Fruit fly (Drosophila melanogaster) whole organism, pupa: ENCODE data around the gene CG10365.
A peak's percentile ranks its signal among the peaks of the same experiment; 100 is the strongest.

Experiments used
- CG10348 ChIP-seq: fragments of 200-800 bp; sonication (Bioruptor generic); IDR thresholded peaks from 2 replicates; pipeline ENCODE4 v1.3.6; 2022; ENCODE audit warnings: missing biosample characterization, missing genetic modification characterization
- CG12605 ChIP-seq: fragments of 200-800 bp; sonication (Bioruptor generic); IDR thresholded peaks from 2 replicates; pipeline ENCODE4 v1.3.6; 2022; ENCODE audit warnings: missing biosample characterization, missing genetic modification characterization
- CG13204 ChIP-seq: fragments of 200-800 bp; sonication (Bioruptor generic); optimal IDR thresholded peaks from 2 replicates; lab custom pipeline; 2018; ENCODE audit warnings: missing biosample characterization, mild to moderate bottlenecking, missing genetic modification characterization, moderate library complexity
- CG14655 ChIP-seq: fragments of 200-800 bp; sonication (Bioruptor generic); optimal IDR thresholded peaks from 3 replicates; lab custom pipeline; 2017; ENCODE audit warnings: mild to moderate bottlenecking, missing biosample characterization, missing genetic modification reagents, missing genetic modification characterization
- CG15710 ChIP-seq: fragments of 200-800 bp; sonication (Bioruptor generic); optimal IDR thresholded peaks from 2 replicates; lab custom pipeline; 2018; ENCODE audit warnings: missing biosample characterization, mild to moderate bottlenecking, missing genetic modification characterization, moderate library complexity
- CG17806 ChIP-seq: fragments of 200-800 bp; sonication (Bioruptor generic); optimal IDR thresholded peaks from 2 replicates; lab custom pipeline; 2018; ENCODE audit warnings: missing biosample characterization, mild to moderate bottlenecking, missing genetic modification characterization, moderate library complexity
- CG32121 ChIP-seq: fragments of 200-800 bp; sonication (Bioruptor generic); IDR thresholded peaks from 2 replicates; pipeline ENCODE4 v1.3.6; 2022; ENCODE audit warnings: missing biosample characterization, missing genetic modification characterization
- CG34367 ChIP-seq: fragments of 200-800 bp; sonication (Bioruptor generic); optimal IDR thresholded peaks from 2 replicates; lab custom pipeline; 2018; ENCODE audit warnings: missing biosample characterization, mild to moderate bottlenecking, missing genetic modification characterization
- CG4496 ChIP-seq: fragments of 200-800 bp; sonication (Bioruptor generic); IDR thresholded peaks from 3 replicates; pipeline ENCODE4 v1.3.6; 2022; ENCODE audit warnings: missing biosample characterization, missing genetic modification characterization
- CG8159 ChIP-seq: fragments of 200-800 bp; sonication (Bioruptor generic); optimal IDR thresholded peaks from 3 replicates; lab custom pipeline; 2018; ENCODE audit warnings: missing biosample characterization, mild to moderate bottlenecking, missing genetic modification characterization, moderate library complexity
- CG8301 ChIP-seq: fragments of 200-800 bp; sonication (Bioruptor generic); optimal IDR thresholded peaks from 2 replicates; lab custom pipeline; 2018; ENCODE audit warnings: missing biosample characterization, mild to moderate bottlenecking, missing genetic modification characterization
- CG9948 ChIP-seq: fragments of 200-800 bp; sonication (Bioruptor generic); optimal IDR thresholded peaks from 2 replicates; lab custom pipeline; 2018; ENCODE audit warnings: missing biosample characterization, mild to moderate bottlenecking, missing genetic modification characterization, moderate library complexity
- D1 ChIP-seq: fragments of 200-800 bp; sonication (Bioruptor generic); optimal IDR thresholded peaks from 2 replicates; lab custom pipeline; 2018; ENCODE audit warnings: missing biosample characterization, mild to moderate bottlenecking, missing genetic modification characterization, moderate library complexity
- EcR ChIP-seq: fragments of 200-800 bp; sonication (Bioruptor generic); optimal IDR thresholded peaks from 3 replicates; lab custom pipeline; 2019; ENCODE audit warnings: missing biosample characterization, missing genetic modification characterization, mild to moderate bottlenecking, moderate library complexity, missing genetic modification reagents
- Ets98B ChIP-seq: fragments of 200-800 bp; sonication (Bioruptor generic); IDR thresholded peaks from 2 replicates; pipeline ENCODE4 v1.3.6; 2022; ENCODE audit warnings: missing biosample characterization, missing genetic modification characterization
- Pif1A ChIP-seq: fragments of 200-800 bp; sonication (Bioruptor generic); optimal IDR thresholded peaks from 3 replicates; lab custom pipeline; 2016; ENCODE audit warnings: missing biosample characterization, missing genetic modification characterization
- Pif1B ChIP-seq: fragments of 200-800 bp; sonication (Bioruptor generic); optimal IDR thresholded peaks from 3 replicates; lab custom pipeline; 2016; ENCODE audit warnings: missing biosample characterization, missing genetic modification characterization
- Snoo ChIP-seq: fragments of 200-800 bp; sonication (Bioruptor generic); optimal IDR thresholded peaks from 3 replicates; lab custom pipeline; 2017; ENCODE audit warnings: missing biosample characterization, mild to moderate bottlenecking, missing genetic modification characterization, inconsistent platforms
- fd96Ca ChIP-seq: fragments of 200-800 bp; sonication (Bioruptor generic); IDR thresholded peaks from 3 replicates; pipeline ENCODE4 v1.3.6; 2022; ENCODE audit warnings: missing biosample characterization, missing genetic modification characterization
- gl ChIP-seq: fragments of 200-800 bp; sonication (Bioruptor generic); optimal IDR thresholded peaks from 2 replicates; lab custom pipeline; 2018; ENCODE audit warnings: missing biosample characterization, mild to moderate bottlenecking, missing genetic modification characterization
- rn ChIP-seq: fragments of 200-800 bp; sonication (Bioruptor generic); IDR thresholded peaks from 2 replicates; pipeline ENCODE4 v1.3.6; 2022; ENCODE audit warnings: missing biosample characterization, missing genetic modification characterization

Gene CG10365

dm6 chr3R:23728086-23728485 lies 5.0 kb downstream of the CG10365 start:
- TF ChIP-seq Pif1B (GFP tag; lab: Kevin White, UChicago), result peak; percentile 44
- TF ChIP-seq Pif1A (GFP tag; lab: Kevin White, UChicago), result peak; percentile 57
- TF ChIP-seq CG13204 (GFP tag; lab: Kevin White, UChicago), result peak; percentile 62
- no peak for TF ChIP-seq CG17806
- no peak for TF ChIP-seq Snoo (tag; lab: Kevin White, UChicago)
- peak; percentile 49 for TF ChIP-seq CG8159 (tag; lab: Kevin White, UChicago)
- peak; percentile 71; the same call in 1 of the 2 replicates for TF ChIP-seq Ets98B (GFP tag; lab: Robert Waterston, UW)
- TF ChIP-seq CG15710, result peak; percentile 52
- no peak for TF ChIP-seq CG34367 (tag; lab: Kevin White, UChicago)
- no peak for TF ChIP-seq EcR (GFP tag; lab: Kevin White, UChicago)
- peak; percentile 28; the same call in 1 of the 2 replicates for TF ChIP-seq CG32121 (GFP tag; lab: Robert Waterston, UW)
- peak; percentile 62 for TF ChIP-seq gl
- peak; percentile 7 for TF ChIP-seq CG9948
- TF ChIP-seq CG14655 (GFP tag; lab: Kevin White, UChicago), result peak; percentile 23
- TF ChIP-seq CG12605, result peak; percentile 85
- TF ChIP-seq rn, result no peak
- no peak for TF ChIP-seq CG10348 (GFP tag; lab: Robert Waterston, UW)
- TF ChIP-seq CG8301, result no peak
- TF ChIP-seq fd96Ca (GFP tag; lab: Robert Waterston, UW), result 0 out of 3 replicates have a peak, but pooled peaks have one; percentile 25
- TF ChIP-seq D1 (tag; lab: Kevin White, UChicago), result no peak
- peak; percentile 76; the same call in 2 of the 3 replicates for TF ChIP-seq CG4496 (GFP tag; lab: Robert Waterston, UW)

DNA sequence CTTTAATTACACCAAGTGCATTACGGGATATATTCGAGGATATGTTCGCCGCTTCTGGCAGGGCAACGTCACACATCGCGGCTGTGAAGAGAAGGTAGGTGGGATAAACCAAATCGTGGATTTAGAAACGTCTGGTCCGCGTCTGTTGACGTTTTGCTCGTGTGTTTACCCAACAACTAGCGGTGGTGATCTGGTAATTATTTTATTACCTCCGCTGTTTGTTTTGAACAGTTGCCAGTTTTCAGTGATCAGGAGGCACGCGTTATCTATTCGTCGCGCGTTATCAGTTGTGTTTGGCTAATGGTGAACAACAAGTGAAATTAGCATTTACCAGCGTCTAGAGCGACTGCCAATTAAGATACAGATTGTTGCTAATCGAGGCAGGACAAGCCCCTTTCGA lies 5.9 kb downstream of the CG10365 start:
- TF ChIP-seq CG32121 (GFP tag; lab: Robert Waterston, UW) (no peak), fd96Ca (GFP tag; lab: Robert Waterston, UW) (no peak), CG15710 (no peak), Pif1B (GFP tag; lab: Kevin White, UChicago) (no peak), Snoo (tag; lab: Kevin White, UChicago) (no peak), CG9948 (no peak), CG34367 (tag; lab: Kevin White, UChicago) (no peak), Pif1A (GFP tag; lab: Kevin White, UChicago) (no peak), rn (no peak), CG14655 (GFP tag; lab: Kevin White, UChicago) (no peak), CG4496 (GFP tag; lab: Robert Waterston, UW) (no peak), D1 (tag; lab: Kevin White, UChicago) (no peak)

DNA sequence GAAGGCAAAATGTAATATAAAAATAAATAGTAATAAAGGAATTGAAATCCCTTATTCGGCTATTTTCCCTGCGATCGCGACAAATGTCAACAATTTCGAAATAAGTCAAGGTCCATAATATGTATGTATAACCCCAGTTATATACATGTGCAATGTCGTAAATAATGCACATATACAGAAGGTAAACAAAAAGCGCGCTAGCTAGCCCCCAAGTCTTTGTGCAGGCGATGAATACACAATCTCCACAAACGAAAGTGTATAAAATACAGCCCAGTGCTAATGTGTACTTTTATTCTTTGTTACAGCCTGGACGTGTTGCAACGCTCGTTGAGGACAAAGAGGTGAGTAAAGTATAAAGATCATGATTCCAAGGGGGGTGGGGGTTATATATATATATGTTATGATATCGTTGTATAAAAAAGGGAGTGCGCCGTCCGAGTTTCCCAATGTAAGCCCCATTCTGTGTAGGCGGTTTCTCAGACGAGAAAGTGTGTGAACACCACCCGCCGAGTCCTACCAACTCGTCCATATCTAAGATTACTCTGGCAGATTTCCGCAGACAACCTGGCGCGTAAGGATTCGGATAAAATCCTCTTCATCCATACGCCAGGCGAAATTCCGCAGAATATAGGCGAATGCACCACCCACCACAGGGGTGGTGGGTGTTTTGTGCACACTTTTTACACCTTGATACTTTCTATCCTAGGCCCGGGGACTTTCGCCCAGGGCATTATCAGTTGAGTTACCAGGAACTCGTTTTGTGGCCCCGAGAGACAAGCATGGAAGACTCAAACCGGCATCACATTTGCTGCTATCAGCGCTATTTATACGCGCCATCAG lies 6.7 kb downstream of the CG10365 start:
- TF ChIP-seq fd96Ca (GFP tag; lab: Robert Waterston, UW), result peak; percentile 51; the same call in 2 of the 3 replicates
- peak; percentile 6 for TF ChIP-seq CG15710
- peak; percentile 21 for TF ChIP-seq CG8159 (tag; lab: Kevin White, UChicago)
- TF ChIP-seq Snoo (tag; lab: Kevin White, UChicago), result peak; percentile 40
- no peak for TF ChIP-seq CG34367 (tag; lab: Kevin White, UChicago)
- peak; percentile 39 for TF ChIP-seq CG8301
- TF ChIP-seq rn, result no peak
- TF ChIP-seq Pif1A (GFP tag; lab: Kevin White, UChicago), result no peak
- TF ChIP-seq CG9948, result no peak
- peak; percentile 45 for TF ChIP-seq CG14655 (GFP tag; lab: Kevin White, UChicago)
- TF ChIP-seq CG4496 (GFP tag; lab: Robert Waterston, UW), result peak; percentile 84
- peak; percentile 61 for TF ChIP-seq Ets98B (GFP tag; lab: Robert Waterston, UW)
- TF ChIP-seq CG10348 (GFP tag; lab: Robert Waterston, UW), result no peak
- TF ChIP-seq CG17806, result no peak
- no peak for TF ChIP-seq Pif1B (GFP tag; lab: Kevin White, UChicago)
- TF ChIP-seq CG12605, result peak; percentile 62
- TF ChIP-seq CG32121 (GFP tag; lab: Robert Waterston, UW), result peak; percentile 57
- TF ChIP-seq CG13204 (GFP tag; lab: Kevin White, UChicago), result peak; percentile 54
- TF ChIP-seq gl, result peak; percentile 38
- TF ChIP-seq D1 (tag; lab: Kevin White, UChicago), result no peak
- peak; percentile 54 for TF ChIP-seq EcR (GFP tag; lab: Kevin White, UChicago)

DNA sequence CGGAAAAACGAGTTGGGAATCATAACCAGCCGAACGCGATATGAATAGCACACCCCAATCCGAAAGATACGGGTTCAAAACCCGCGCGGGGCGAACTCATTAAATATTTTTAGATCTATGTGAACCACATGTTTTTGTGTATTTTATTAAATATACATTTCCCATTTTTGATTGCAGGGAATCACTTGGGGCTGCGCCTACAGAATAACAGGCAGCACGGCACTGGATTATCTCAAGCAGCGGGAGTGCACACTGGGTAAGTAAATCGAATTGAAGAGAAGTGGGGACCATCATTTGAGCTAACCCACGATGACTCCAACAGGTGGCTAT lies 7.3 kb downstream of the CG10365 start:
- no peak for TF ChIP-seq Pif1A (GFP tag; lab: Kevin White, UChicago)
- peak; percentile 18 for TF ChIP-seq EcR (GFP tag; lab: Kevin White, UChicago)

DNA sequence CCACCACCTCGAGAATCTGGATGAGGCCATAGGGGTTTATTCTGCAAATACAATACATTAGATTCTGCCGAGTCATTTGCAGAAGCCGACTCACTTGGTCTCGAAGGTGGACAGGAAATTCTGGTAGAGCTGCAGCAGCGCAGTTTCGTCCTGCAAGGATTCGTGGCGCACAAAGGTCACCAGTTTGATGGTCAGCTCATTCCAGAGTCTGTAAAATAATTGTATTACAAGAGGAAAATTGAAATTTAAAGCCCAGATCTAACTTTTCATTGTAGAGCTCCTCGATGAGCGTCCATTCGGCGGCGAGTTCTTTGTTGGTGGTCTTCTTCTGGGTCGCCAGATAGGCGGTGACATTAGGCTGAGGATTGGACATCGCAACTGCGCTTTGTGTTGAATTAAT lies 9.4 kb downstream of the CG10365 start:
- TF ChIP-seq Pif1B (GFP tag; lab: Kevin White, UChicago), result no peak
- TF ChIP-seq CG17806, result no peak
- TF ChIP-seq CG15710, result no peak
- TF ChIP-seq, all 21 proteins: peak for 0

- no peak for TF ChIP-seq CG14655 (GFP tag; lab: Kevin White, UChicago)
- TF ChIP-seq CG8301, result no peak
- no peak for TF ChIP-seq CG13204 (GFP tag; lab: Kevin White, UChicago)
- peak; percentile 11; the same call in 1 of the 2 replicates for TF ChIP-seq Ets98B (GFP tag; lab: Robert Waterston, UW)
- TF ChIP-seq, all 21 proteins: peak for 1
Measured at dm6 chr3R:23732990-23733512, 9.9 kb downstream of the CG10365 start, which contains the start of the genes Hmgcr and Rpn9. Gene Hmgcr (plus strand): TSS chr3R:23733324. Gene Rpn9 (minus strand): TSS chr3R:23733462.
